Fruit fly (Drosophila melanogaster) whole organism, embryonic: Measurements from ENCODE around the gene peng.

Experiments used
- Abd-B ChIP-seq: fragments of 200-800 bp; sonication (Bioruptor generic); optimal IDR thresholded peaks from 2 replicates; lab custom pipeline; 2018; ENCODE audit warnings: missing biosample characterization, mild to moderate bottlenecking, missing genetic modification characterization, moderate library complexity
- Asciz ChIP-seq: fragments of 200-800 bp; sonication (Bioruptor generic); optimal IDR thresholded peaks from 2 replicates; lab custom pipeline; 2017; ENCODE audit warnings: missing biosample characterization, mild to moderate bottlenecking, missing genetic modification characterization, missing genetic modification reagents
- Atf3 ChIP-seq: fragments of 200-800 bp; sonication (Bioruptor generic); optimal IDR thresholded peaks from 3 replicates; lab custom pipeline; 2016; ENCODE audit warnings: missing biosample characterization, missing genetic modification characterization
- CG10267 ChIP-seq: fragments of 200-800 bp; sonication (Bioruptor generic); optimal IDR thresholded peaks from 2 replicates; lab custom pipeline; 2018; ENCODE audit warnings: missing biosample characterization, mild to moderate bottlenecking, missing genetic modification characterization, moderate library complexity
- CG11560 ChIP-seq: fragments of 200-800 bp; sonication (Bioruptor generic); IDR thresholded peaks from 3 replicates; pipeline ENCODE4 v1.3.6; 2022; ENCODE audit warnings: missing biosample characterization, missing genetic modification characterization
- CG11695 ChIP-seq: fragments of 200-800 bp; sonication (Bioruptor generic); IDR thresholded peaks from 3 replicates; pipeline ENCODE4 v1.3.6; 2022; ENCODE audit warnings: missing biosample characterization, missing genetic modification characterization
- CG12104 ChIP-seq: fragments of 200-800 bp; sonication (Bioruptor generic); optimal IDR thresholded peaks from 3 replicates; lab custom pipeline; 2016; ENCODE audit warnings: missing biosample characterization, missing genetic modification characterization
- CG13296 ChIP-seq: fragments of 200-800 bp; sonication (Bioruptor generic); optimal IDR thresholded peaks from 3 replicates; lab custom pipeline; 2018; ENCODE audit warnings: missing biosample characterization, mild to moderate bottlenecking, missing genetic modification characterization
- CG13424 ChIP-seq: fragments of 200-800 bp; sonication (Bioruptor generic); optimal IDR thresholded peaks from 2 replicates; lab custom pipeline; 2019; ENCODE audit warnings: missing biosample characterization, mild to moderate bottlenecking, missing genetic modification characterization, moderate library complexity
- CG13624 ChIP-seq: fragments of 200-800 bp; sonication (Bioruptor generic); optimal IDR thresholded peaks from 2 replicates; lab custom pipeline; 2016; ENCODE audit warnings: missing biosample characterization, missing genetic modification characterization
- CG13775 ChIP-seq: fragments of 200-800 bp; sonication (Bioruptor generic); optimal IDR thresholded peaks from 3 replicates; lab custom pipeline; 2017; ENCODE audit warnings: missing biosample characterization, mild to moderate bottlenecking, missing genetic modification characterization
- CG15514 ChIP-seq: fragments of 200-800 bp; sonication (Bioruptor generic); optimal IDR thresholded peaks from 3 replicates; lab custom pipeline; 2017; ENCODE audit warnings: missing biosample characterization, missing genetic modification characterization, mild to moderate bottlenecking, moderate library complexity, missing genetic modification reagents
- CG17612 ChIP-seq: fragments of 200-800 bp; sonication (Bioruptor generic); IDR thresholded peaks from 2 replicates; pipeline ENCODE4 v1.3.6; 2022; ENCODE audit warnings: missing biosample characterization, missing genetic modification characterization
- CG2129 ChIP-seq: fragments of 200-800 bp; sonication (Bioruptor generic); IDR thresholded peaks from 2 replicates; pipeline ENCODE4 v1.3.6; 2022; ENCODE audit warnings: missing biosample characterization, missing genetic modification characterization; ENCODE audit not compliant: partially characterized antibody
- CG2678 ChIP-seq: fragments of 200-800 bp; sonication (Bioruptor generic); optimal IDR thresholded peaks from 3 replicates; lab custom pipeline; 2019; ENCODE audit warnings: missing biosample characterization, mild to moderate bottlenecking, missing genetic modification characterization, moderate library complexity
- CG30431 ChIP-seq: fragments of 200-800 bp; sonication (Bioruptor generic); optimal IDR thresholded peaks from 2 replicates; lab custom pipeline; 2017; ENCODE audit warnings: missing biosample characterization, missing genetic modification characterization
- CG3065 ChIP-seq: fragments of 200-800 bp; sonication (Bioruptor generic); optimal IDR thresholded peaks from 2 replicates; lab custom pipeline; 2016; ENCODE audit warnings: missing biosample characterization, missing genetic modification characterization
- CG3838 ChIP-seq: fragments of 200-800 bp; sonication (Bioruptor generic); optimal IDR thresholded peaks from 3 replicates; lab custom pipeline; 2016; ENCODE audit warnings: missing biosample characterization, missing genetic modification characterization
- CG4854 ChIP-seq: fragments of 200-800 bp; sonication (Bioruptor generic); optimal IDR thresholded peaks from 2 replicates; lab custom pipeline; 2016; ENCODE audit warnings: missing biosample characterization, missing genetic modification characterization, inconsistent platforms
- CG7357 ChIP-seq: fragments of 200-800 bp; sonication (Bioruptor generic); IDR thresholded peaks from 3 replicates; pipeline ENCODE4 v1.3.6; 2022; ENCODE audit warnings: missing biosample characterization, missing genetic modification characterization
- CG7839 ChIP-seq: fragments of 200-800 bp; sonication (Bioruptor generic); optimal IDR thresholded peaks from 3 replicates; lab custom pipeline; 2018; ENCODE audit warnings: missing biosample characterization, mild to moderate bottlenecking, missing genetic modification characterization, moderate library complexity
- CG8281 ChIP-seq: fragments of 200-800 bp; sonication (Bioruptor generic); optimal IDR thresholded peaks from 2 replicates; lab custom pipeline; 2018; ENCODE audit warnings: missing biosample characterization, mild to moderate bottlenecking, missing genetic modification characterization, moderate library complexity
- CG8765 ChIP-seq: fragments of 200-800 bp; sonication (Bioruptor generic); IDR thresholded peaks from 2 replicates; pipeline ENCODE4 v1.3.6; 2022; ENCODE audit warnings: missing biosample characterization, missing genetic modification characterization
- D19B ChIP-seq: fragments of 200-800 bp; sonication (Bioruptor generic); optimal IDR thresholded peaks from 2 replicates; lab custom pipeline; 2017; ENCODE audit warnings: missing biosample characterization, mild to moderate bottlenecking, missing genetic modification characterization
- Deaf1 ChIP-seq: fragments of 200-800 bp; optimal IDR thresholded peaks from 3 replicates; lab custom pipeline; 2019; ENCODE audit warnings: missing biosample characterization, mild to moderate bottlenecking, missing genetic modification characterization, moderate library complexity
- Hr78 ChIP-seq, 2 experiments: fragments of 200-800 bp in 1 of 2; fragments of >200 bp in 1 of 2; sonication (Bioruptor generic) in 1 of 2; optimal IDR thresholded peaks; 2 replicates each; lab custom pipeline; 2017 to 2019; ENCODE audit warnings: missing biosample characterization in 2 of 2, missing genetic modification characterization in 2 of 2, mild to moderate bottlenecking in 1 of 2, moderate library complexity in 1 of 2
- Nf-YC ChIP-seq: fragments of 200-800 bp; optimal IDR thresholded peaks from 3 replicates; lab custom pipeline; 2019; ENCODE audit warnings: missing biosample characterization, mild to moderate bottlenecking, missing genetic modification characterization, moderate library complexity
- NfI ChIP-seq: fragments of 200-800 bp; sonication (Bioruptor generic); optimal IDR thresholded peaks from 3 replicates; lab custom pipeline; 2018; ENCODE audit warnings: missing biosample characterization, mild to moderate bottlenecking, missing genetic modification characterization, moderate library complexity
- Pdp1 ChIP-seq, 2 experiments: fragments of 200-800 bp; sonication (Bioruptor generic); optimal IDR thresholded peaks; 3 replicates each; lab custom pipeline; 2016; ENCODE audit warnings: missing biosample characterization in 2 of 2, missing genetic modification characterization in 2 of 2, mild to moderate bottlenecking in 1 of 2, moderate library complexity in 1 of 2
- Sry-δ ChIP-seq: fragments of 200-800 bp; sonication (Bioruptor generic); optimal IDR thresholded peaks from 2 replicates; lab custom pipeline; 2016; ENCODE audit warnings: missing biosample characterization, missing genetic modification characterization
- TFAM ChIP-seq: fragments of 200-800 bp; sonication (Bioruptor generic); optimal IDR thresholded peaks from 2 replicates; lab custom pipeline; 2017; ENCODE audit warnings: missing biosample characterization, missing genetic modification characterization, inconsistent platforms
- ab ChIP-seq: fragments of 200-800 bp; sonication (Bioruptor generic); optimal IDR thresholded peaks from 2 replicates; lab custom pipeline; 2016; ENCODE audit warnings: missing biosample characterization, missing genetic modification characterization
- bbx ChIP-seq: fragments of 200-800 bp; sonication (Bioruptor generic); IDR thresholded peaks from 2 replicates; pipeline ENCODE4 v1.3.6; 2022; ENCODE audit warnings: missing biosample characterization, missing genetic modification characterization; ENCODE audit not compliant: partially characterized antibody
- bcd ChIP-seq: fragments of 200-800 bp; sonication (Bioruptor generic); optimal IDR thresholded peaks from 2 replicates; lab custom pipeline; 2017; ENCODE audit warnings: missing biosample characterization, mild to moderate bottlenecking, missing genetic modification characterization
- cas ChIP-seq: fragments of 200-800 bp; sonication (Bioruptor generic); IDR thresholded peaks from 2 replicates; pipeline ENCODE4 v1.3.6; 2022; ENCODE audit warnings: missing biosample characterization, missing genetic modification characterization
- cato ChIP-seq: fragments of 200-800 bp; sonication (Bioruptor generic); optimal IDR thresholded peaks from 2 replicates; lab custom pipeline; 2016; ENCODE audit warnings: missing biosample characterization, missing genetic modification characterization, borderline replicate concordance
- chif ChIP-seq, 2 experiments: fragments of 200-800 bp; sonication (Bioruptor generic); optimal IDR thresholded peaks; 3 replicates each; lab custom pipeline; 2016; ENCODE audit warnings: missing biosample characterization in 2 of 2, missing genetic modification characterization in 2 of 2
- dpn ChIP-seq, 2 experiments: fragments of 200-800 bp; sonication (Bioruptor generic); optimal IDR thresholded peaks; 3 replicates each; lab custom pipeline; 2016; ENCODE audit warnings: missing biosample characterization in 2 of 2, missing genetic modification characterization in 2 of 2
- eve ChIP-seq, 2 experiments: fragments of >200 bp; optimal IDR thresholded peaks; 2 replicates each; lab custom pipeline; 2017; ENCODE audit warnings: missing biosample characterization in 2 of 2, missing genetic modification characterization in 2 of 2
- ham ChIP-seq: fragments of 200-800 bp; sonication (Bioruptor generic); IDR thresholded peaks from 2 replicates; pipeline ENCODE4 v1.3.6; 2022; ENCODE audit warnings: missing biosample characterization, missing genetic modification characterization
- kay ChIP-seq: fragments of 200-800 bp; sonication (Bioruptor generic); optimal IDR thresholded peaks from 2 replicates; lab custom pipeline; 2016; ENCODE audit warnings: missing biosample characterization, missing genetic modification characterization
- ken ChIP-seq: fragments of 200-800 bp; sonication (Bioruptor generic); IDR thresholded peaks from 3 replicates; pipeline ENCODE4 v1.3.6; 2022; ENCODE audit warnings: missing biosample characterization, missing genetic modification characterization
- lbe ChIP-seq: fragments of 200-800 bp; sonication (Bioruptor generic); optimal IDR thresholded peaks from 2 replicates; lab custom pipeline; 2016; ENCODE audit warnings: missing biosample characterization, mild to moderate bottlenecking, missing genetic modification characterization
- onecut ChIP-seq: fragments of 200-800 bp; sonication (Bioruptor generic); IDR thresholded peaks from 2 replicates; pipeline ENCODE4 v1.3.6; 2022; ENCODE audit warnings: missing biosample characterization, missing genetic modification characterization
- prd ChIP-seq, 3 experiments: fragments of >200 bp in 2 of 3; fragments of 200-800 bp in 1 of 3; sonication (Bioruptor generic) in 1 of 3; optimal IDR thresholded peaks in 2 of 3; IDR thresholded peaks in 1 of 3; 2 replicates in 2 of 3; 3 replicates in 1 of 3; pipeline versions ENCODE4 v1.3.6 to Lab custom; 2017 to 2022; ENCODE audit warnings: missing biosample characterization in 1 of 3, missing genetic modification characterization in 1 of 3
- seq ChIP-seq: fragments of 200-800 bp; sonication (Bioruptor generic); IDR thresholded peaks from 2 replicates; pipeline ENCODE4 v1.3.6; 2022; ENCODE audit warnings: missing biosample characterization, missing genetic modification characterization
- tgo ChIP-seq: fragments of 200-800 bp; sonication (Bioruptor generic); IDR thresholded peaks from 3 replicates; pipeline ENCODE4 v1.3.6; 2022; ENCODE audit warnings: missing biosample characterization, missing genetic modification characterization
- vnd ChIP-seq: fragments of 200-800 bp; sonication (Bioruptor generic); IDR thresholded peaks from 3 replicates; pipeline ENCODE4 v1.3.6; 2022; ENCODE audit warnings: missing biosample characterization, missing genetic modification characterization; ENCODE audit not compliant: partially characterized antibody
- yki ChIP-seq: fragments of >200 bp; optimal IDR thresholded peaks from 3 replicates; lab custom pipeline; 2018

The peng gene

dm6 chrX:21306485-21307142 is 43.0 kb downstream of the peng start, which contains the start of gene Abca3 (continued):
- TF ChIP-seq CG13424 (tag; lab: Kevin White, UChicago) (peak; percentile 78), TFAM (GFP tag; lab: Kevin White, UChicago) (no peak), dpn (GFP tag; optimal IDR thresholded peaks at IDR 0.05; lab: Kevin White, UChicago) (peak; percentile 45 to 59), Sry-δ (peak; percentile 56), Atf3 (peak; percentile 12), CG15514 (GFP tag; lab: Kevin White, UChicago) (peak; percentile 74), Pdp1 (GFP tag; optimal IDR thresholded peaks at IDR 0.05; lab: Kevin White, UChicago) (peak; percentile 63 to 99), eve (GFP tag; optimal IDR thresholded peaks at IDR 0.05; lab: Kevin White, UChicago) (peak in 1 of 2 experiments; percentile 79), ab (GFP tag; lab: Kevin White, UChicago) (no peak), Hr78 (GFP tag; optimal IDR thresholded peaks at IDR 0.05; lab: Kevin White, UChicago) (no peak), Asciz (GFP tag; lab: Kevin White, UChicago) (no peak), CG3065 (GFP tag; lab: Kevin White, UChicago) (no peak), ham (GFP tag; lab: Robert Waterston, UW) (no peak), chif (GFP tag; optimal IDR thresholded peaks at IDR 0.05; lab: Kevin White, UChicago) (peak; percentile 33 to 39), NfI (peak; percentile 71), cato (no peak), yki (lab: Kevin White, UChicago) (no peak), CG3838 (GFP tag; lab: Kevin White, UChicago) (peak; percentile 40), CG10267 (tag; lab: Kevin White, UChicago) (peak; percentile 55), CG8765 (GFP tag; lab: Robert Waterston, UW) (no peak), Nf-YC (tag; lab: Kevin White, UChicago) (peak; percentile 73), CG30431 (GFP tag; lab: Kevin White, UChicago) (peak; percentile 13), CG4854 (GFP tag; lab: Kevin White, UChicago) (peak; percentile 17), prd (optimal IDR thresholded peaks at IDR 0.05; lab: Kevin White, UChicago) (no peak), prd (GFP tag; IDR thresholded peaks at IDR 0.05; lab: Robert Waterston, UW) (peak; percentile 70; the same call in 2 of the 3 replicates), CG13624 (GFP tag; lab: Kevin White, UChicago) (peak; percentile 58), D19B (GFP tag; lab: Kevin White, UChicago) (peak; percentile 40), lbe (GFP tag; lab: Kevin White, UChicago) (no peak), bbx (no peak), bcd (GFP tag; lab: Kevin White, UChicago) (peak; percentile 63), onecut (no peak), kay (no peak), CG12104 (GFP tag; lab: Kevin White, UChicago) (no peak), Abd-B (peak; percentile 17), CG8281 (tag; lab: Kevin White, UChicago) (peak; percentile 2), CG2129 (GFP tag; lab: Robert Waterston, UW) (no peak), CG7357 (GFP tag; lab: Robert Waterston, UW) (no peak), tgo (peak; percentile 47; the same call in 2 of the 3 replicates), CG7839 (tag; lab: Kevin White, UChicago) (peak; percentile 75), Deaf1 (tag; lab: Kevin White, UChicago) (peak; percentile 37), cas (GFP tag; lab: Robert Waterston, UW) (peak; percentile 32; the same call in 1 of the 2 replicates), CG13775 (GFP tag; lab: Kevin White, UChicago) (peak; percentile 64), CG13296 (GFP tag; lab: Kevin White, UChicago) (peak; percentile 65), seq (GFP tag; lab: Robert Waterston, UW) (no peak), CG17612 (GFP tag; lab: Robert Waterston, UW) (no peak), CG11695 (GFP tag; lab: Robert Waterston, UW) (peak; percentile 75), vnd (GFP tag; lab: Robert Waterston, UW) (no peak), ken (GFP tag; lab: Robert Waterston, UW) (peak; percentile 39; the same call in 1 of the 3 replicates), CG11560 (peak; percentile 41; the same call in 1 of the 3 replicates), CG2678 (peak; percentile 83)
